Fruit fly (Drosophila melanogaster) whole organism, embryonic: ENCODE measurements around the gene mdlc.
A peak's percentile ranks its signal among the peaks of the same experiment; 100 is the strongest.

Experiments used
- CG10462 ChIP-seq: fragments of 200-800 bp; sonication (Bioruptor generic); optimal IDR thresholded peaks from 2 replicates; lab custom pipeline; 2016; ENCODE audit warnings: missing biosample characterization, missing genetic modification characterization
- CG10565 ChIP-seq: fragments of 200-800 bp; sonication (Bioruptor generic); optimal IDR thresholded peaks from 3 replicates; lab custom pipeline; 2016; ENCODE audit warnings: missing biosample characterization, mild to moderate bottlenecking, missing genetic modification characterization
- CG11398 ChIP-seq: fragments of 200-800 bp; sonication (Bioruptor generic); optimal IDR thresholded peaks from 2 replicates; lab custom pipeline; 2016; ENCODE audit warnings: missing biosample characterization, missing genetic modification characterization
- CG11560 ChIP-seq: fragments of 200-800 bp; sonication (Bioruptor generic); IDR thresholded peaks from 3 replicates; pipeline ENCODE4 v1.3.6; 2022; ENCODE audit warnings: missing biosample characterization, missing genetic modification characterization
- CG12104 ChIP-seq: fragments of 200-800 bp; sonication (Bioruptor generic); optimal IDR thresholded peaks from 3 replicates; lab custom pipeline; 2016; ENCODE audit warnings: missing biosample characterization, missing genetic modification characterization
- CG14860 ChIP-seq: fragments of 200-800 bp; sonication (Bioruptor generic); IDR thresholded peaks from 3 replicates; pipeline ENCODE4 v1.3.6; 2022; ENCODE audit warnings: missing biosample characterization, missing genetic modification characterization; ENCODE audit not compliant: partially characterized antibody
- CG15269 ChIP-seq: fragments of 200-800 bp; sonication (Bioruptor generic); optimal IDR thresholded peaks from 2 replicates; lab custom pipeline; 2018; ENCODE audit warnings: missing biosample characterization, mild to moderate bottlenecking, missing genetic modification characterization, moderate library complexity
- CG1529 ChIP-seq: fragments of 200-800 bp; sonication (Bioruptor generic); optimal IDR thresholded peaks from 3 replicates; lab custom pipeline; 2018; ENCODE audit warnings: missing biosample characterization, missing genetic modification characterization
- CG15601 ChIP-seq: fragments of 200-800 bp; sonication (Bioruptor generic); optimal IDR thresholded peaks from 3 replicates; lab custom pipeline; 2019; ENCODE audit warnings: missing biosample characterization, mild to moderate bottlenecking, missing genetic modification characterization, moderate library complexity
- CG1603 ChIP-seq: fragments of 200-800 bp; sonication (Bioruptor generic); optimal IDR thresholded peaks from 2 replicates; lab custom pipeline; 2019; ENCODE audit warnings: missing biosample characterization, mild to moderate bottlenecking, missing genetic modification characterization, moderate library complexity
- CG16813 ChIP-seq: fragments of 200-800 bp; sonication (Bioruptor generic); IDR thresholded peaks from 3 replicates; pipeline ENCODE4 v1.3.6; 2022; ENCODE audit warnings: missing biosample characterization, missing genetic modification characterization; ENCODE audit not compliant: partially characterized antibody
- CG17912 ChIP-seq: fragments of 200-800 bp; sonication (Bioruptor generic); optimal IDR thresholded peaks from 2 replicates; lab custom pipeline; 2018; ENCODE audit warnings: missing biosample characterization, mild to moderate bottlenecking, missing genetic modification characterization
- CG18011 ChIP-seq: fragments of 200-800 bp; sonication (Bioruptor generic); optimal IDR thresholded peaks from 2 replicates; lab custom pipeline; 2017; ENCODE audit warnings: missing biosample characterization, missing genetic modification characterization, mild to moderate bottlenecking, moderate library complexity, missing genotype
- CG18764 ChIP-seq: fragments of 200-800 bp; sonication (Bioruptor generic); optimal IDR thresholded peaks from 3 replicates; lab custom pipeline; 2016; ENCODE audit warnings: missing biosample characterization, missing genetic modification characterization
- CG2712 ChIP-seq: fragments of 200-800 bp; optimal IDR thresholded peaks from 3 replicates; lab custom pipeline; 2019; ENCODE audit warnings: missing biosample characterization, mild to moderate bottlenecking, missing genetic modification characterization, moderate library complexity
- CG31224 ChIP-seq: fragments of 200-800 bp; sonication (Bioruptor generic); IDR thresholded peaks from 2 replicates; pipeline ENCODE4 v1.3.6; 2022; ENCODE audit warnings: missing biosample characterization, missing genetic modification characterization
- CG3281 ChIP-seq: fragments of 200-800 bp; sonication (Bioruptor generic); optimal IDR thresholded peaks from 3 replicates; lab custom pipeline; 2017; ENCODE audit warnings: missing biosample characterization, mild to moderate bottlenecking, missing genetic modification characterization
- CG34376 ChIP-seq: fragments of 200-800 bp; sonication (Bioruptor generic); optimal IDR thresholded peaks from 2 replicates; lab custom pipeline; 2018; ENCODE audit warnings: missing biosample characterization, mild to moderate bottlenecking, missing genetic modification characterization
- CG4328 ChIP-seq: fragments of 200-800 bp; sonication (Bioruptor generic); optimal IDR thresholded peaks from 3 replicates; lab custom pipeline; 2017; ENCODE audit warnings: missing biosample characterization, missing genetic modification reagents, missing genetic modification characterization
- CG6689 ChIP-seq: fragments of 200-800 bp; sonication (Bioruptor generic); IDR thresholded peaks from 2 replicates; pipeline ENCODE4 v1.3.6; 2022; ENCODE audit warnings: missing biosample characterization, missing genetic modification characterization
- CG7786 ChIP-seq: fragments of 200-800 bp; sonication (Bioruptor generic); optimal IDR thresholded peaks from 2 replicates; lab custom pipeline; 2016; ENCODE audit warnings: missing biosample characterization, missing genetic modification characterization
- CG7839 ChIP-seq: fragments of 200-800 bp; sonication (Bioruptor generic); optimal IDR thresholded peaks from 3 replicates; lab custom pipeline; 2018; ENCODE audit warnings: missing biosample characterization, mild to moderate bottlenecking, missing genetic modification characterization, moderate library complexity
- CG7928 ChIP-seq: fragments of 200-800 bp; sonication (Bioruptor generic); optimal IDR thresholded peaks from 2 replicates; lab custom pipeline; 2017; ENCODE audit warnings: missing biosample characterization, mild to moderate bottlenecking, missing genetic modification characterization
- CG8944 ChIP-seq: fragments of 200-800 bp; sonication (Bioruptor generic); optimal IDR thresholded peaks from 3 replicates; lab custom pipeline; 2016; ENCODE audit warnings: missing biosample characterization, missing genetic modification characterization
- CG9437 ChIP-seq: fragments of 200-800 bp; sonication (Bioruptor generic); optimal IDR thresholded peaks from 2 replicates; lab custom pipeline; 2018; ENCODE audit warnings: missing biosample characterization, mild to moderate bottlenecking, missing genetic modification characterization
- H15 ChIP-seq: fragments of 200-800 bp; sonication (Bioruptor generic); IDR thresholded peaks from 3 replicates; pipeline ENCODE4 v1.3.6; 2022; ENCODE audit warnings: missing biosample characterization, missing genetic modification characterization
- Kr ChIP-seq: fragments of 200-800 bp; sonication (Bioruptor generic); optimal IDR thresholded peaks from 2 replicates; lab custom pipeline; 2017; ENCODE audit warnings: missing biosample characterization, mild to moderate bottlenecking, missing genetic modification characterization
- Max ChIP-seq: fragments of 200-800 bp; sonication (Bioruptor generic); optimal IDR thresholded peaks from 2 replicates; lab custom pipeline; 2016; ENCODE audit warnings: missing biosample characterization, mild to moderate bottlenecking, missing genetic modification characterization
- Myb ChIP-seq: fragments of 200-800 bp; sonication (Bioruptor generic); optimal IDR thresholded peaks from 2 replicates; lab custom pipeline; 2016; ENCODE audit warnings: missing biosample characterization, missing genetic modification characterization
- NC2α ChIP-seq: fragments of 200-800 bp; sonication (Bioruptor generic); optimal IDR thresholded peaks from 2 replicates; lab custom pipeline; 2016; ENCODE audit warnings: missing biosample characterization, missing genetic modification characterization
- NfI ChIP-seq: fragments of 200-800 bp; sonication (Bioruptor generic); optimal IDR thresholded peaks from 3 replicates; lab custom pipeline; 2018; ENCODE audit warnings: missing biosample characterization, mild to moderate bottlenecking, missing genetic modification characterization, moderate library complexity
- Pdp1 ChIP-seq, 2 experiments: fragments of 200-800 bp; sonication (Bioruptor generic); optimal IDR thresholded peaks; 3 replicates each; lab custom pipeline; 2016; ENCODE audit warnings: missing biosample characterization in 2 of 2, missing genetic modification characterization in 2 of 2, mild to moderate bottlenecking in 1 of 2, moderate library complexity in 1 of 2
- TFAM ChIP-seq: fragments of 200-800 bp; sonication (Bioruptor generic); optimal IDR thresholded peaks from 2 replicates; lab custom pipeline; 2017; ENCODE audit warnings: missing biosample characterization, missing genetic modification characterization, inconsistent platforms
- cg ChIP-seq: fragments of 200-800 bp; sonication (Bioruptor generic); optimal IDR thresholded peaks from 3 replicates; lab custom pipeline; 2019; ENCODE audit warnings: missing biosample characterization, mild to moderate bottlenecking, missing genetic modification characterization, moderate library complexity
- chif ChIP-seq, 2 experiments: fragments of 200-800 bp; sonication (Bioruptor generic); optimal IDR thresholded peaks; 3 replicates each; lab custom pipeline; 2016; ENCODE audit warnings: missing biosample characterization in 2 of 2, missing genetic modification characterization in 2 of 2
- danr ChIP-seq: fragments of 200-800 bp; sonication (Bioruptor generic); IDR thresholded peaks from 2 replicates; pipeline ENCODE4 v1.3.6; 2022; ENCODE audit warnings: missing biosample characterization, missing genetic modification characterization
- dm ChIP-seq: fragments of 200-800 bp; sonication (Bioruptor generic); optimal IDR thresholded peaks from 3 replicates; lab custom pipeline; 2016; ENCODE audit warnings: missing biosample characterization, missing genetic modification characterization
- fd3F ChIP-seq: fragments of 200-800 bp; sonication (Bioruptor generic); optimal IDR thresholded peaks from 2 replicates; lab custom pipeline; 2018; ENCODE audit warnings: missing biosample characterization, mild to moderate bottlenecking, missing genetic modification characterization, moderate library complexity
- gro ChIP-seq: fragments of 200-800 bp; sonication (Bioruptor generic); optimal IDR thresholded peaks from 2 replicates; lab custom pipeline; 2016; ENCODE audit warnings: missing biosample characterization, missing genetic modification characterization
- ind ChIP-seq: fragments of 200-800 bp; sonication (Bioruptor generic); optimal IDR thresholded peaks from 3 replicates; lab custom pipeline; 2016; ENCODE audit warnings: missing biosample characterization, missing genetic modification characterization
- odd ChIP-seq: fragments of 200-800 bp; sonication (Bioruptor generic); optimal IDR thresholded peaks from 2 replicates; lab custom pipeline; 2017; ENCODE audit warnings: missing biosample characterization, mild to moderate bottlenecking, missing genetic modification characterization
- otp ChIP-seq: fragments of 200-800 bp; sonication (Bioruptor generic); IDR thresholded peaks from 3 replicates; pipeline ENCODE4, ENCODE4 v1.3.6; 2022; ENCODE audit warnings: missing biosample characterization, missing genetic modification characterization
- pb ChIP-seq: fragments of 200-800 bp; sonication (Bioruptor generic); optimal IDR thresholded peaks from 3 replicates; lab custom pipeline; 2016; ENCODE audit warnings: missing biosample characterization, missing genetic modification characterization
- pum ChIP-seq: fragments of 200-800 bp; sonication (Bioruptor generic); optimal IDR thresholded peaks from 2 replicates; lab custom pipeline; 2016; ENCODE audit warnings: missing biosample characterization, missing genetic modification characterization
- sens ChIP-seq: fragments of 200-800 bp; sonication (Bioruptor generic); peaks from one replicate; lab custom pipeline; 2016; ENCODE audit warnings: missing biosample characterization, missing genetic modification characterization
- so ChIP-seq: fragments of 200-800 bp; sonication (Bioruptor generic); IDR thresholded peaks from 3 replicates; pipeline ENCODE4 v1.3.6; 2022; ENCODE audit warnings: missing biosample characterization, missing genetic modification characterization
- trh ChIP-seq: fragments of 200-800 bp; sonication (Bioruptor generic); optimal IDR thresholded peaks from 2 replicates; lab custom pipeline; 2016; ENCODE audit warnings: missing biosample characterization, missing genetic modification characterization
- ttk ChIP-seq: fragments of 200-800 bp; sonication (Bioruptor generic); IDR thresholded peaks from 2 replicates; pipeline ENCODE4 v2.1.2; 2022; ENCODE audit warnings: missing biosample characterization, missing genetic modification characterization
- vnd ChIP-seq: fragments of 200-800 bp; sonication (Bioruptor generic); IDR thresholded peaks from 3 replicates; pipeline ENCODE4 v1.3.6; 2022; ENCODE audit warnings: missing biosample characterization, missing genetic modification characterization; ENCODE audit not compliant: partially characterized antibody
- z ChIP-seq: fragments of 200-800 bp; sonication (Bioruptor generic); IDR thresholded peaks from 3 replicates; pipeline ENCODE4 v1.3.6; 2022; ENCODE audit warnings: missing biosample characterization, missing genetic modification characterization
- zfh1 ChIP-seq: fragments of 200-800 bp; sonication (Bioruptor generic); IDR thresholded peaks from 3 replicates; pipeline ENCODE4 v1.3.6; 2022; ENCODE audit warnings: missing biosample characterization, missing genetic modification characterization

Gene mdlc

DNA sequence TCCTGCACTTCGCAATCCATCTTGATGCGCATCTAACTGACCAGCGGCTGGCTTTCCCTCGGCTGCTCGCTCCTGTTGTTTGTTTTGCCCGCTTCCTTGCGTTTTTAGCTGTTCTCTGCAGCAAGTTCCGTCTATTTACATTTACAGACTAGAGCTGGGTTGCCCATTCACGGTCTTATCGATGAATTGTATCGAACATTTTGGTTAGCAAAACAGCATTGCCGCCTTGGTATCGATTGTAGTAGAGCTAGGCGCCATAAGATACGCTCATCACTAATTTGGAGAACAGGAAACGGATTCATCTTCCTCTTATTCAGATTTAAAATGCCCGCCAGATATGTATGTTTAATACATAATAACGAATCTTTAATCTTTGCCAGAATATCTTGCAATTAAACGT, 21.7 kb upstream of the mdlc start, which contains the start of gene Regnase-1 (continued):
- TF ChIP-seq CG17912 (GFP tag; lab: Kevin White, UChicago) (peak; percentile 97), CG3281 (GFP tag; lab: Kevin White, UChicago) (peak; percentile 95), CG2712 (peak; percentile 90), Kr (GFP tag; lab: Kevin White, UChicago) (peak; percentile 36), ind (GFP tag; lab: Kevin White, UChicago) (peak; percentile 71), sens (GFP tag; lab: Kevin White, UChicago) (peak; percentile 98), pb (GFP tag; lab: Kevin White, UChicago) (peak; percentile 89), Myb (peak; percentile 77), chif (GFP tag; optimal IDR thresholded peaks at IDR 0.05; lab: Kevin White, UChicago) (peak; percentile 80 to 93), vnd (GFP tag; lab: Robert Waterston, UW) (peak; percentile 91), otp (GFP tag; lab: Robert Waterston, UW) (peak; percentile 95), Max (GFP tag; lab: Kevin White, UChicago) (peak; percentile 81), CG7786 (GFP tag; lab: Kevin White, UChicago) (peak; percentile 78), CG18011 (peak; percentile 83), CG4328 (GFP tag; lab: Kevin White, UChicago) (peak; percentile 94), CG15601 (tag; lab: Kevin White, UChicago) (peak; percentile 90), CG14860 (GFP tag; lab: Robert Waterston, UW) (peak; percentile 89), CG11398 (GFP tag; lab: Kevin White, UChicago) (peak; percentile 88), so (GFP tag; lab: Robert Waterston, UW) (peak; percentile 87), CG7928 (GFP tag; lab: Kevin White, UChicago) (peak; percentile 67), TFAM (GFP tag; lab: Kevin White, UChicago) (peak; percentile 89), CG31224 (peak; percentile 84), gro (GFP tag; lab: Kevin White, UChicago) (peak; percentile 93), CG34376 (GFP tag; lab: Kevin White, UChicago) (peak; percentile 97), CG9437 (peak; percentile 84), CG10462 (GFP tag; lab: Kevin White, UChicago) (peak; percentile 62), cg (no peak), dm (GFP tag; lab: Kevin White, UChicago) (peak; percentile 90), danr (peak; percentile 35; the same call in 1 of the 2 replicates), zfh1 (GFP tag; lab: Robert Waterston, UW) (peak; percentile 92), CG16813 (peak; percentile 96), CG10565 (GFP tag; lab: Kevin White, UChicago) (no peak), NC2α (GFP tag; lab: Kevin White, UChicago) (peak; percentile 86), odd (GFP tag; lab: Kevin White, UChicago) (peak; percentile 95), NfI (GFP tag; lab: Kevin White, UChicago) (peak; percentile 97), CG6689 (GFP tag; lab: Robert Waterston, UW) (peak; percentile 79), trh (GFP tag; lab: Kevin White, UChicago) (peak; percentile 93), CG8944 (GFP tag; lab: Kevin White, UChicago) (peak; percentile 60), ttk (GFP tag; lab: Robert Waterston, UW) (peak; percentile 82), CG18764 (GFP tag; lab: Kevin White, UChicago) (peak; percentile 89), CG1529 (GFP tag; lab: Kevin White, UChicago) (peak; percentile 90), CG15269 (tag; lab: Kevin White, UChicago) (peak; percentile 91), CG11560 (tag; lab: Robert Waterston, UW) (no peak), H15 (GFP tag; lab: Robert Waterston, UW) (peak; percentile 88), CG7839 (peak; percentile 88), pum (GFP tag; lab: Kevin White, UChicago) (peak; percentile 79), z (GFP tag; lab: Robert Waterston, UW) (peak; percentile 57; the same call in 1 of the 3 replicates), fd3F (GFP tag; lab: Kevin White, UChicago) (peak; percentile 87), CG12104 (peak; percentile 90), Pdp1 (GFP tag; optimal IDR thresholded peaks at IDR 0.05; lab: Kevin White, UChicago) (peak; percentile 78 to 89), CG1603 (tag; lab: Kevin White, UChicago) (peak; percentile 96)
